Fruit fly (Drosophila melanogaster): ENCODE results near the gene Ucp4B.

Gene Ucp4B

dm6 chr2L:5943229-5944078 lies 26.2 kb upstream of the Ucp4B start, which contains the start of the genes Sfp26Ad and Gpdh1 (continued):
- peak; percentile 82 for TF ChIP-seq pho (GFP tag; optimal IDR thresholded peaks at IDR 0.05)
- no peak for TF ChIP-seq CG8478 (optimal IDR thresholded peaks at IDR 0.05)
- TF ChIP-seq CG6689 (GFP tag; IDR thresholded peaks at IDR 0.05) = 0 out of 2 replicates have a peak, but pooled peaks have one; percentile 24
- TF ChIP-seq Sry-β (GFP tag; optimal IDR thresholded peaks at IDR 0.05) = no peak
- TF ChIP-seq CG6765 (GFP tag; optimal IDR thresholded peaks at IDR 0.05) = peak; percentile 78
- peak; percentile 44; the same call in 2 of the 3 replicates for TF ChIP-seq HLH4C (GFP tag; IDR thresholded peaks at IDR 0.05; ENCODE audit: partially characterized antibody)
- peak; percentile 58; the same call in 2 of the 3 replicates for TF ChIP-seq H15 (GFP tag; IDR thresholded peaks at IDR 0.05)
- peak; percentile 50 for TF ChIP-seq CG9727 (GFP tag; optimal IDR thresholded peaks at IDR 0.05)
- peak; percentile 61 for TF ChIP-seq trem (tag; optimal IDR thresholded peaks at IDR 0.05)
- peak; percentile 37 for TF ChIP-seq ATbp (GFP tag; optimal IDR thresholded peaks at IDR 0.05)
- peak; percentile 87 for TF ChIP-seq CG17385 (GFP tag; optimal IDR thresholded peaks at IDR 0.05)
- peak; percentile 17 for TF ChIP-seq CG9437 (GFP tag; optimal IDR thresholded peaks at IDR 0.05)
- peak; percentile 61; the same call in 1 of the 2 replicates for TF ChIP-seq CG32767 (GFP tag; IDR thresholded peaks at IDR 0.05)
- TF ChIP-seq CG31365 (tag; optimal IDR thresholded peaks at IDR 0.05) = peak; percentile 26
- peak; percentile 43 for TF ChIP-seq grn (GFP tag; optimal IDR thresholded peaks at IDR 0.05)
- TF ChIP-seq tup (GFP tag; optimal IDR thresholded peaks at IDR 0.05) = peak; percentile 69
- peak; percentile 1 for TF ChIP-seq kah (GFP tag; optimal IDR thresholded peaks at IDR 0.05)
- TF ChIP-seq HLH54F (GFP tag; optimal IDR thresholded peaks at IDR 0.05) = peak; percentile 84
- TF ChIP-seq eve (GFP tag; optimal IDR thresholded peaks at IDR 0.05) = no peak
- TF ChIP-seq CG32772 (GFP tag; IDR thresholded peaks at IDR 0.05) = peak; percentile 66
- TF ChIP-seq btn (GFP tag; optimal IDR thresholded peaks at IDR 0.05) = peak; percentile 11
- peak; percentile 75 for TF ChIP-seq corto (GFP tag; optimal IDR thresholded peaks at IDR 0.05)
- TF ChIP-seq dm (GFP tag; optimal IDR thresholded peaks at IDR 0.05) = no peak
- TF ChIP-seq Poxn (GFP tag; IDR thresholded peaks at IDR 0.05) = no peak
- TF ChIP-seq MESR4 (GFP tag; optimal IDR thresholded peaks at IDR 0.05) = peak; percentile 65
- TF ChIP-seq CG18262 (tag; optimal IDR thresholded peaks at IDR 0.05) = peak; percentile 63
- peak; percentile 36 for TF ChIP-seq sqz (GFP tag; optimal IDR thresholded peaks at IDR 0.05)
- TF ChIP-seq tgo (GFP tag; IDR thresholded peaks at IDR 0.05) = peak; percentile 44; the same call in 2 of the 3 replicates
- no peak for TF ChIP-seq Kr (GFP tag; optimal IDR thresholded peaks at IDR 0.05)
- TF ChIP-seq CG2202 (tag; optimal IDR thresholded peaks at IDR 0.05) = peak; percentile 12
- 0 out of 2 replicates have a peak, but pooled peaks have one; percentile 5 for TF ChIP-seq sens-2 (GFP tag; IDR thresholded peaks at IDR 0.05)
- TF ChIP-seq Dip3 (GFP tag; optimal IDR thresholded peaks at IDR 0.05) = peak; percentile 83
- TF ChIP-seq E2f1 (GFP tag; IDR thresholded peaks at IDR 0.05) = peak; percentile 58; the same call in 1 of the 2 replicates
- peak; percentile 53 for TF ChIP-seq CG16815 (GFP tag; optimal IDR thresholded peaks at IDR 0.05)
- TF ChIP-seq dpn (GFP tag; optimal IDR thresholded peaks at IDR 0.05) = peak; percentile 87 to 90
- TF ChIP-seq CG11456 (GFP tag; IDR thresholded peaks at IDR 0.05) = peak; percentile 87
- peak; percentile 60 for TF ChIP-seq CG13894 (tag; optimal IDR thresholded peaks at IDR 0.05)
- TF ChIP-seq emc (GFP tag; optimal IDR thresholded peaks at IDR 0.05) = peak; percentile 58
- peak; percentile 17 for TF ChIP-seq CG5180 (GFP tag; optimal IDR thresholded peaks at IDR 0.05)
- peak; percentile 64 for TF ChIP-seq nmo (GFP tag; optimal IDR thresholded peaks at IDR 0.05)
- peak; percentile 72 for TF ChIP-seq CG13775 (GFP tag; optimal IDR thresholded peaks at IDR 0.05)
- no peak for TF ChIP-seq crol (GFP tag; IDR thresholded peaks at IDR 0.05)
- peak; percentile 49; the same call in 1 of the 2 replicates for TF ChIP-seq Bgb (GFP tag; IDR thresholded peaks at IDR 0.05; ENCODE audit: partially characterized antibody)
- peak; percentile 68 for TF ChIP-seq CG8290 (GFP tag; optimal IDR thresholded peaks at IDR 0.05)
- TF ChIP-seq CG8290 (tag; optimal IDR thresholded peaks at IDR 0.05) = peak in 1 of 2 experiments; percentile 92
- TF ChIP-seq BEAF-32 (GFP tag; optimal IDR thresholded peaks at IDR 0.05) = peak; percentile 66
- peak in 1 of 3 experiments; percentile 40 for TF ChIP-seq lola (GFP tag; optimal IDR thresholded peaks at IDR 0.05)
- TF ChIP-seq CG4730 (GFP tag; IDR thresholded peaks at IDR 0.05) = peak; percentile 47; the same call in 1 of the 2 replicates

All from whole organism, embryonic.